Worm (Caenorhabditis elegans) whole organism, young adult: ENCODE data around the gene C17H12.12.

ENCODE experiments used
- B0035.1 ChIP-seq: sonication (generic microtip); optimal IDR thresholded peaks from 2 replicates; lab custom pipeline; 2016; ENCODE audit warnings: missing genetic modification characterization, mild to moderate bottlenecking, missing compliant biosample characterization, missing genotype, missing genetic modification reagents
- F55B11.4 ChIP-seq: sonication (generic microtip); optimal IDR thresholded peaks from 2 replicates; lab custom pipeline; 2016; ENCODE audit warnings: missing compliant biosample characterization, missing genetic modification characterization, borderline replicate concordance; ENCODE audit not compliant: insufficient read depth
- ama-1 ChIP-seq, 3 experiments: fragments of 150-350 bp in 1 of 3; sonication (generic microtip) in 2 of 3; optimal IDR thresholded peaks; 2 replicates each; lab custom pipeline; 2014 to 2018; ENCODE audit warnings: missing biosample characterization in 2 of 3, missing genetic modification characterization in 2 of 3, missing genetic modification reagents in 2 of 3
- dpl-1 ChIP-seq: fragments of 150-350 bp; optimal IDR thresholded peaks from 2 replicates; lab custom pipeline; 2014; ENCODE audit warnings: missing biosample characterization, missing genetic modification reagents, missing genetic modification characterization
- efl-1 ChIP-seq: fragments of 150-350 bp; optimal IDR thresholded peaks from 2 replicates; lab custom pipeline; 2014; ENCODE audit warnings: missing biosample characterization, missing genetic modification reagents, missing genetic modification characterization
- hsf-1 ChIP-seq: fragments of 200-800 bp; sonication (Bioruptor generic); IDR thresholded peaks from 2 replicates; pipeline ENCODE4 v1.3.6; 2022; ENCODE audit warnings: missing genetic modification reagents, missing genetic modification characterization, missing compliant biosample characterization
- lin-35 ChIP-seq, 3 experiments: fragments of 150-350 bp in 2 of 3; sonication (generic microtip) in 1 of 3; optimal IDR thresholded peaks; 2 replicates each; lab custom pipeline; 2014 to 2018; ENCODE audit warnings: missing biosample characterization in 3 of 3, missing genetic modification characterization in 3 of 3, missing genetic modification reagents in 3 of 3
- tbx-9 ChIP-seq: sonication (generic microtip); optimal IDR thresholded peaks from 2 replicates; lab custom pipeline; 2016; ENCODE audit warnings: borderline replicate concordance, missing genetic modification characterization, inconsistent platforms, missing compliant biosample characterization
- tlf-1 ChIP-seq: fragments of 200-800 bp; sonication (Bioruptor generic); optimal IDR thresholded peaks from 2 replicates; lab custom pipeline; 2018; ENCODE audit warnings: mild to moderate bottlenecking, missing genetic modification characterization, missing compliant biosample characterization
- zfh-2 ChIP-seq: fragments of 200-800 bp; sonication (Bioruptor generic); conservative IDR thresholded peaks from 2 replicates; pipeline ENCODE4 v1.3.6; 2022; ENCODE audit warnings: missing genetic modification reagents, missing genetic modification characterization, missing compliant biosample characterization
- zim-3 ChIP-seq: sonication (generic microtip); optimal IDR thresholded peaks from 2 replicates; lab custom pipeline; 2017; ENCODE audit warnings: mild to moderate bottlenecking, missing genetic modification characterization, moderate library complexity, missing compliant biosample characterization

DNA sequence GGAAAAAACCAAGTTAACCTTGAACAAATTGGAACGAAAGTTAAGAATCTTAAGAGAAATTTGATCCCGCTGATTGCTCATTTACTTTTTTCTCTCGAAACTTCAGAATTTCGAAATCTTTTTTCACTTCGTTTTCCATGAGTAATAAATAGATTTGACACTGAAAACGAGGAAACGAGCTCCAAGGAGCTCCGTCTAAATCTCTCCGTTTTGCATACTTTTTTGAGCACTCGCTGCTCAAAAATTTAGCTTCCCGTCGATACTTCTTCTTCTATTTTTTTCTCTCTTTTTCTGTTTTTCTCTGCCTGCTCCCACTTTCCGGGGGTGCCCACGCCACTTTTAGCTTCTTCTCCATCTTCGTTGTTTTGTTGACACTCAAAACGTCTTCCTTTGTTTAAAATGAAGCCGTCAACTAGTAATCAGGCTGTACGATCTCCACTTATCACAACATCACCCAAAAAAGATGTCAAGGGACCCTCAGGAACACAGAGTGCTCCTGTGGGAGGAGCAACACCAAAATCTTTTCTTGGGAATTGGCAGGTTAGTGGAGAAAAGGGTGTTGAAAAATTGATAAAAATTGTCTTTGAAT is 10.8 kb downstream of the C17H12.12 start, which contains the start of gene C17H12.10:
- TF ChIP-seq zfh-2 (GFP tag; lab: Robert Waterston, UW) = no peak
- no peak for TF ChIP-seq hsf-1 (GFP tag; lab: Robert Waterston, UW)
- TF ChIP-seq ama-1 (optimal IDR thresholded peaks at IDR 0.05; lab: Kevin White, UChicago) = no peak
- no peak for TF ChIP-seq ama-1 (GFP tag; optimal IDR thresholded peaks at IDR 0.05; lab: Kevin White, UChicago)
- TF ChIP-seq lin-35 (GFP tag; optimal IDR thresholded peaks at IDR 0.05; lab: Kevin White, UChicago) = no peak
- TF ChIP-seq dpl-1 (GFP tag; lab: Kevin White, UChicago) = no peak
- TF ChIP-seq B0035.1 (tag; lab: Kevin White, UChicago) = no peak
- TF ChIP-seq tbx-9 (tag; lab: Kevin White, UChicago) = no peak
- no peak for TF ChIP-seq tlf-1 (GFP tag; lab: Kevin White, UChicago)
- no peak for TF ChIP-seq zim-3
- TF ChIP-seq F55B11.4 (tag; lab: Kevin White, UChicago) = no peak
- no peak for TF ChIP-seq efl-1 (GFP tag; lab: Kevin White, UChicago)
